Worm (Caenorhabditis elegans) whole organism, early embryonic: ENCODE results near the gene F48F7.6.
"Not testable (repeated sequence)": the region's sequence is repeated elsewhere in the genome, so short reads cannot be mapped to it uniquely, and the experiment has no call there.

Experiments
- B0310.2 ChIP-seq: sonication (generic microtip); optimal IDR thresholded peaks from 2 replicates; lab custom pipeline; 2016; ENCODE audit warnings: mild to moderate bottlenecking, missing genetic modification characterization, missing compliant biosample characterization
- F13C5.2 ChIP-seq: sonication (generic microtip); optimal IDR thresholded peaks from 2 replicates; lab custom pipeline; 2017; ENCODE audit warnings: mild to moderate bottlenecking, missing genetic modification characterization, inconsistent platforms, missing compliant biosample characterization
- aly-1 ChIP-seq: sonication (generic microtip); optimal IDR thresholded peaks from 2 replicates; lab custom pipeline; 2016; ENCODE audit warnings: missing genetic modification characterization, missing compliant biosample characterization
- ama-1 ChIP-seq: fragments of 150-350 bp; optimal IDR thresholded peaks from 2 replicates; lab custom pipeline; 2014
- ceh-13 ChIP-seq: fragments of 200-800 bp; sonication (Bioruptor generic); optimal IDR thresholded peaks from 2 replicates; lab custom pipeline; 2018; ENCODE audit warnings: mild to moderate bottlenecking, missing genetic modification characterization, missing compliant biosample characterization
- ceh-36 ChIP-seq: sonication (generic microtip); optimal IDR thresholded peaks from 2 replicates; lab custom pipeline; 2016; ENCODE audit warnings: missing genetic modification characterization, inconsistent platforms, missing compliant biosample characterization
- ets-7 ChIP-seq: sonication (generic microtip); optimal IDR thresholded peaks from 2 replicates; lab custom pipeline; 2016; ENCODE audit warnings: missing genotype, missing genetic modification characterization, missing compliant biosample characterization
- flt-1 ChIP-seq: fragments of 200-800 bp; sonication (Bioruptor generic); IDR thresholded peaks from 2 replicates; pipeline ENCODE4 v1.3.6; 2022; ENCODE audit warnings: missing genetic modification characterization, missing compliant biosample characterization
- hmbx-1 ChIP-seq: sonication (generic microtip); optimal IDR thresholded peaks from 2 replicates; lab custom pipeline; 2016; ENCODE audit warnings: mild to moderate bottlenecking, missing genetic modification characterization, missing compliant biosample characterization
- hmg-4 ChIP-seq: fragments of 200-800 bp; sonication (Bioruptor generic); optimal IDR thresholded peaks from 2 replicates; lab custom pipeline; 2018; ENCODE audit warnings: mild to moderate bottlenecking, missing genetic modification characterization, missing compliant biosample characterization
- hnd-1 ChIP-seq: sonication (generic microtip); optimal IDR thresholded peaks from 2 replicates; lab custom pipeline; 2016; ENCODE audit warnings: missing genetic modification characterization, missing compliant biosample characterization
- pes-1 ChIP-seq: fragments of 200-800 bp; sonication (Bioruptor generic); IDR thresholded peaks from 2 replicates; pipeline ENCODE4 v1.3.6; 2022; ENCODE audit warnings: missing genetic modification reagents, missing genetic modification characterization, missing compliant biosample characterization
- scrt-1 ChIP-seq: fragments of 200-800 bp; sonication (Bioruptor generic); IDR thresholded peaks from 2 replicates; pipeline ENCODE4 v1.3.6; 2022; ENCODE audit warnings: missing genetic modification characterization, missing compliant biosample characterization
- sea-1 ChIP-seq: fragments of 200-800 bp; sonication (Bioruptor generic); conservative IDR thresholded peaks from 2 replicates; pipeline ENCODE4 v1.3.6; 2022; ENCODE audit warnings: missing genetic modification characterization, missing compliant biosample characterization
- tbx-11 ChIP-seq: fragments of 200-800 bp; sonication (Bioruptor generic); IDR thresholded peaks from 2 replicates; pipeline ENCODE4 v1.3.6; 2022; ENCODE audit warnings: missing genetic modification characterization, missing compliant biosample characterization
- tbx-37 ChIP-seq: fragments of 200-800 bp; sonication (Bioruptor generic); conservative IDR thresholded peaks from 2 replicates; pipeline ENCODE4 v1.3.6; 2022; ENCODE audit warnings: missing genetic modification reagents, missing genetic modification characterization, missing compliant biosample characterization
- tra-4 ChIP-seq: sonication (generic microtip); optimal IDR thresholded peaks from 2 replicates; lab custom pipeline; 2017; ENCODE audit warnings: missing genetic modification characterization, missing compliant biosample characterization

The F48F7.6 gene

DNA sequence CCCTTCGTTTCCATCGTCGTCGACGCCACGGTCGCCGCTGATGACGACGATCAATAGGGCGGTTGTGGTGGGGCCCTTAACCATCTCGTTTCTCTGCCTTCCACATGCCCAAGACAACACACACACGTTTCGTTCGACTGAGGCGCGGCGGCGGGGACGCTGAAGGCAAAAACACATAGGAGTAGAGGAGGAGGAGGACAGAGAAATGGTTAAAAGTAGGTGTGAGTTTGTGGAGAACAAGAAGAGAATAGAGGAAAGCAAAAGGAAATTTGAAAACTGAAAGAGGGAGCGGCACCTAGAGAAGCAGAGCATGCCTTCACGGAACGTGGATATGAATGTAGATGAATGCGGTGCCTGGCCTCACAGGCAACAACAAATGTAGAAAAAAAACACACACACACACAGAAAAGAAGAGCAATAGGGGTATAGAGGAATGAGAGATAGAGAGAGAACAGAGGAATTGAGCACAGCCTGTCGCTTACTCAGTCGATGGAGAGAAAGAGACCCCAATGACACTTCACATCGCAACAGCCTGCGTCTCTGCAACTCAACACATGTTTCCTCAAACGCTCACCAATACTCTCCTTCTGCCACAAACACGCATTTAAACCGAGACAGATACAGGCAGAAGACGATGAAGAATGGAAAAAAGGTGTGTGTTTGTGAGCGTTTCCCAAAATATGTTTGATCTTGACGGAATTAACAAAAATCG, 8.2 kb upstream of the F48F7.6 start:
- TF ChIP-seq tbx-37 (GFP tag; lab: Robert Waterston, UW) = 0 out of 2 replicates have a peak, but pooled peaks have one; percentile 7
- no peak for TF ChIP-seq ama-1 (lab: Kevin White, UChicago)
- TF ChIP-seq aly-1 (tag; lab: Kevin White, UChicago) = no peak
- peak; percentile 74 for TF ChIP-seq hmg-4 (GFP tag; lab: Kevin White, UChicago)

DNA sequence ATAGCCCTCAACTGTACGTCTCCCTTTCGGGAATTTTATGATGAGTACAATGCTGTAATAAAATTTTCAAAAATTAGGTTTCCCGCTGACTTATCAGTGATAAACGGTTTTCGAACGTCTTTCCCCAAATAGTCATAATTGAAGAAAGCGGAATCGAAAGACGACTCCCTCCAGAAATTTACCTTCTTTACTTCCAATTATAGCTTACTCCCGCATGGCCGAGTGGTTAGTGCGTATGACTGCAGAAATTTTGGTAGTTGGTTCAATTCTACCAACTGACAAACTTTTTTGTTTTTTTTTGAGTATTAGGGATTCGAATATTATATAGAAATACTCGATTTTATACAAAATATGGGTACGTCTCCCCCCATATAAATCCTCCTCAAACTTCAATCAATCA, 4.5 kb upstream of the F48F7.6 start:
- peak; percentile 15; the same call in 1 of the 2 replicates for TF ChIP-seq pes-1
- 0 out of 2 replicates have a peak, but pooled peaks have one; percentile 7 for TF ChIP-seq sea-1 (GFP tag; lab: Robert Waterston, UW)
- TF ChIP-seq tbx-37 (GFP tag; lab: Robert Waterston, UW) = 0 out of 2 replicates have a peak, but pooled peaks have one; percentile 34
- TF ChIP-seq flt-1 (GFP tag; lab: Robert Waterston, UW) = 0 out of 2 replicates have a peak, but pooled peaks have one; percentile 4

DNA sequence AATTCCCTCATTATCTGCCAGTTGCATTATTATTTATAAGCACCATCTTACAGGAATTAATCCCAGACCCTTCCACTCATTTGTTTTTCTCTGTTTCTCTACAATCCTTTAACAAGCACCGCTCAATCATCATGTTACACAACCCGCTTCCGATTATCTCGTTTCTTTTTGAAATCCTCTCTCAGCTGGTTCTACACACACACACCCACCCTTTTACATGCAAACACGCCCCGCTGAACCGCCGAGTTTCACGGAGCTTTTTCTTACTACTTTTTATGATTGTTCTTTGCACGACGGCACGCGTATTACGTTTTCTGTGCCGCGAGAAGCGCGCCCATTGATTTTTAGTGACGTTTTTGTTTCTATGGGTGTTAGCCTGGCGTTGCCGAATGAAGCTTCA, 3.9 kb upstream of the F48F7.6 start:
- TF ChIP-seq tbx-11 (GFP tag; lab: Robert Waterston, UW) (no peak), ceh-36 (no peak), ama-1 (lab: Kevin White, UChicago) (no peak), flt-1 (GFP tag; lab: Robert Waterston, UW) (no peak), ets-7 (tag; lab: Kevin White, UChicago) (no peak), tbx-37 (GFP tag; lab: Robert Waterston, UW) (no peak), aly-1 (tag; lab: Kevin White, UChicago) (no peak), F13C5.2 (tag; lab: Kevin White, UChicago) (no peak), B0310.2 (no peak), pes-1 (no peak), scrt-1 (no peak), hmbx-1 (tag; lab: Kevin White, UChicago) (no peak)

DNA sequence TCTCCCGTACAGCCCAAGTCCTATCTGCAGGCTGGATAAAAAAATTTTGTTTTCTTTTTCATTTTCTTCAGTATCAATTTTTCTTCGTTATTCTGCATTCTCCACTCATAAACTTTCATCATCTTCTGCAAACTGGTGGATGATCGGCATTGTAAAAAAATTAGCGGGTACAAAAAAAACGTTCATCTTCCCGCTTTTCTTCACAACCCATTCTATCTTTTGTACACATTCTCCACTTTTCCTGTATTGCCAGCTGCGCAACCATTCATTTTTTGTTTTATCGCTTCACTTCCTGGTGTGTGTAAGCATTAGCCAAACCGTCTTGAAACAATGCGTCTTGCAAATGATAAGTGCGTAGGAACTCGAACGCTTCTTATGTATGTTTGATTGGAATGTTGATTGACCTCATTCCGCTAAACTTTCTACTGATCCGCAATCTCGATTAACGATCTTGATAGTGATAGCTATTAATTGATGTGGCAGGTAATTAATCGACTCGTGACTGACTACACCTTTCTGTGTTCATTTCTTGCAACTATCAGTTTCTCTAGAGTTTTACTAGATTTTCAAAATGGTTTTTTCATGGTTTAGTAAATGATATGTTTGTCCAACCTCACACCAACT, 3.1 kb upstream of the F48F7.6 start:
- TF ChIP-seq hnd-1 (tag; lab: Kevin White, UChicago) (no peak), tbx-37 (GFP tag; lab: Robert Waterston, UW) (no peak), ceh-36 (no peak), ceh-13 (no peak), scrt-1 (no peak), sea-1 (GFP tag; lab: Robert Waterston, UW) (no peak), aly-1 (tag; lab: Kevin White, UChicago) (no peak), hmg-4 (GFP tag; lab: Kevin White, UChicago) (no peak), F13C5.2 (tag; lab: Kevin White, UChicago) (no peak), tbx-11 (GFP tag; lab: Robert Waterston, UW) (no peak), pes-1 (no peak), ama-1 (lab: Kevin White, UChicago) (no peak), ets-7 (tag; lab: Kevin White, UChicago) (no peak), tra-4 (tag; lab: Kevin White, UChicago) (no peak), flt-1 (GFP tag; lab: Robert Waterston, UW) (no peak)

DNA sequence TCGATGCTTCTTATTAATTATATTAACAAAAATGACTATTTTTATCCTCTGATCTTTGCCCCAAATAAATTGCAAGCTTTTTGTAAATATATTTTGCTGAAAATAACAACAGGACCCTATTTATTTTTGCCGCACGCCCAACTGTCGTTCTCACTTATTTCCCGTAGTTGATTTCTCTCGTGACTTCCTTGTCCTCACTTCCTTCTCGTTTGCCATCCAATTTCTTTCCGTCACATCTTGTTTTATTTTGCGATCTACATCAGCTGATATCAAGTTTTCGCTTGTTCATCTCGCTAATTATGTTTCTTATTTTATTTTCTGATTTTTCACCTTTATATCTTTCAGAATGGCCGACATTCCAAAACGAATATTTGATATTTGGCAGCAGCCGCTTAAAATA, 2.3 kb upstream of the F48F7.6 start, which contains the start of gene F48F7.5:
F48F7.5 (plus strand) TSS at position 340 of the 400 bp plus-strand sequence.
- TF ChIP-seq F13C5.2 (tag; lab: Kevin White, UChicago) (no peak), tbx-11 (GFP tag; lab: Robert Waterston, UW) (no peak), sea-1 (GFP tag; lab: Robert Waterston, UW) (no peak), hmg-4 (GFP tag; lab: Kevin White, UChicago) (no peak), aly-1 (tag; lab: Kevin White, UChicago) (no peak), hmbx-1 (tag; lab: Kevin White, UChicago) (no peak), hnd-1 (tag; lab: Kevin White, UChicago) (no peak)

DNA sequence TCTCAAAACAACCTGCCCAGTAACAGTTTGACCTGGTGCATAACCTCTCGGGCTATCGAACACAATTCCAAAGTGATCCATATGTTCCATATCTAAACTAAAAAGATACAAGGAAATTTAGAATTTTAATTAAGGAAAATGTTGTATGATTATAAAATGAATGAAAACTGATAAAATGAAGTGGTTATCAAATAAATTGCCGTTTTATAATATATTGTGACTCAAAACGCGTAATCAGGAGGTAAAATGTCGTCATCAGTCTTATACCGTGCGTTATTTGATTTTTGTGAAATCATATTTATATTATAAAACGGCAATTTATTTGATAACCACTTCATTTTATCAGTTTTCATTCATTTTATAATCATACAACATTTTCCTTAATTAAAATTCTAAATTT, 2.8 kb downstream of the F48F7.6 start, which contains the start of gene arrd-24:
arrd-24 (minus strand) TSS at position 101 of the 400 bp plus-strand sequence.
- TF ChIP-seq F13C5.2 (tag; lab: Kevin White, UChicago); ets-7 (tag; lab: Kevin White, UChicago); hmg-4 (GFP tag; lab: Kevin White, UChicago): not testable (repeated sequence)

DNA sequence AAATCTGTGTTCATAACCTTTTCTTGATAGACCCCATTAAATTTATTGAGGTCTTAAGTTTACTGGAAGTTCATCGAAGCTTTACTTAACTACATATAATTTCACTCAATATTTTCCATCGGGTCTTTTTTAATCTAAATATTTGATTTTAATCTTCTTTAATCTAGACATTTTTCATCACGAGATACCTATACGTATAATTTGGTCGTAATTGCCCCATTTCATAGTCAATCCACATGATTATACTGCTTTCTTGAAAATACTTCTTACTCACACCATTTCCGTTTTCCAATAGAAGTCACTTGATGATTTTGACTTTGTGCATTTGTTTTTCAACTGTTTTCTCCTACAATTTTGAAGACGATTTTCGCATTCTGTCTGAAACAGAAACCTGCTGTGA, 8.7 kb downstream of the F48F7.6 start, which contains the start of gene irld-24:
irld-24 (plus strand) TSS at position 301 of the 400 bp plus-strand sequence.
- TF ChIP-seq pes-1 (no peak), B0310.2 (no peak), ceh-13 (no peak), ceh-36 (no peak), tra-4 (tag; lab: Kevin White, UChicago) (no peak), tbx-11 (GFP tag; lab: Robert Waterston, UW) (no peak), sea-1 (GFP tag; lab: Robert Waterston, UW) (no peak), hmbx-1 (tag; lab: Kevin White, UChicago) (no peak)

DNA sequence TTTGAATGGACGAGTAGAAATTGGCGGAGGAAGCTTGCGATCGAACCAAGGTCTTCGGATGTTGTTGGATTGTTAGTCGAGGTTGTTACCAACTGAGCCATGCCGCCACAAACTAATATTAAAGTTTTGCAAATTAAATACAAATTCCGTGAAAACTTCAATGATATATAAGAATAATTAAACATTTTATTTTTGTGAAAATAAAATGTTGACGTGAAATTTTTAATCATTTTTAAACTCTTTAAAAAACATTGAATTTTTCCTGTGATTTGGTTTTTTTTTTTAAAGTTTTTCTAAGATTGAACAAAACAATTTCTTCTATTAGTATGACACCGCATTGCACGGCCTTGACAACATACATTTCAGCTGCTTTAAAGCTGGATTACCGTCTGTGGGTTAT, 13.1 kb downstream of the F48F7.6 start, which contains the start of gene C31E10.11:
C31E10.11 (minus strand) TSS at position 101 of the 400 bp plus-strand sequence.
- TF ChIP-seq tbx-11 (GFP tag; lab: Robert Waterston, UW) (no peak), F13C5.2 (tag; lab: Kevin White, UChicago) (no peak), hmg-4 (GFP tag; lab: Kevin White, UChicago) (no peak), sea-1 (GFP tag; lab: Robert Waterston, UW) (no peak), ets-7 (tag; lab: Kevin White, UChicago) (no peak), pes-1 (no peak), ceh-13 (no peak), tra-4 (tag; lab: Kevin White, UChicago) (no peak)
